Fruit fly (Drosophila melanogaster): ENCODE measurements around the gene CG42780.

CG42780 gene

DNA sequence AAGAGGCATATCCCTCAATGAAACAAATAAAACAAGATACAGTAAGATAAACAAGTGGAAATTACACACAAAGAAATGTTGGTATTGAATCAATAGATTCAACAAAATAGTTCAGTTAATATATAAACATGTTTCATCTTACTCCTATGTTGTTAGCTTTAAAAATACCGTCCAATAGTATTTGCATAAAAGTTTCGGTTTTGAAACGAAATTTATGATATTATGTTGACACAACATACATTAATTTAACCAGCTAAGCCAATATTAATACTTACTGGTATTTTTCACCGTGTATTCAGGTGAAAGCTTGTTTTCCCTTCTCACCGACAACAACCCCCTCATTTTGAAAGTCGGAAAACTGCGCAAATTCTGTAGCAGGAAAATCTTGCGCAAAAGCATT lies 6.5 kb upstream of the CG42780 start (continued):
- TF ChIP-seq CG4617 (GFP tag; optimal IDR thresholded peaks at IDR 0.05; ENCODE audit: borderline replicate concordance) = peak; percentile 21
- TF ChIP-seq gce (GFP tag; IDR thresholded peaks at IDR 0.05) = no peak
- peak; percentile 62 for TF ChIP-seq BtbVII (GFP tag; optimal IDR thresholded peaks at IDR 0.05)
- TF ChIP-seq D19B (GFP tag; optimal IDR thresholded peaks at IDR 0.05) = peak; percentile 10
- no peak for TF ChIP-seq Hr39 (optimal IDR thresholded peaks at IDR 0.05)
- TF ChIP-seq Mad (GFP tag; optimal IDR thresholded peaks at IDR 0.05) = peak; percentile 17
- no peak for TF ChIP-seq sd (tag; optimal IDR thresholded peaks at IDR 0.05)
- TF ChIP-seq unpg (GFP tag; optimal IDR thresholded peaks at IDR 0.05) = peak; percentile 76
- TF ChIP-seq Dfd (GFP tag; optimal IDR thresholded peaks at IDR 0.05) = no peak
- TF ChIP-seq Pdp1 (GFP tag; optimal IDR thresholded peaks at IDR 0.05) = peak; percentile 41 to 65
- TF ChIP-seq CG4328 (GFP tag; optimal IDR thresholded peaks at IDR 0.05) = peak; percentile 49
- peak in 1 of 2 experiments; percentile 58 for TF ChIP-seq eve (GFP tag; optimal IDR thresholded peaks at IDR 0.05)
- TF ChIP-seq sens-2 (GFP tag; IDR thresholded peaks at IDR 0.05) = no peak
- TF ChIP-seq CG9727 (GFP tag; optimal IDR thresholded peaks at IDR 0.05) = peak; percentile 51
- no peak for TF ChIP-seq en (GFP tag; optimal IDR thresholded peaks at IDR 0.05)
- TF ChIP-seq CG17359 (tag; optimal IDR thresholded peaks at IDR 0.05) = peak; percentile 78
- TF ChIP-seq al (GFP tag; IDR thresholded peaks at IDR 0.05) = 0 out of 2 replicates have a peak, but pooled peaks have one; percentile 11
- no peak for TF ChIP-seq Stat92E (GFP tag; optimal IDR thresholded peaks at IDR 0.05)
- TF ChIP-seq odd (GFP tag; optimal IDR thresholded peaks at IDR 0.05) = peak; percentile 61
- peak; percentile 63 for TF ChIP-seq CG10979 (tag; optimal IDR thresholded peaks at IDR 0.05)
- TF ChIP-seq CG10431 (GFP tag; optimal IDR thresholded peaks at IDR 0.05) = no peak
- no peak for TF ChIP-seq CG2199 (GFP tag; IDR thresholded peaks at IDR 0.05)
- TF ChIP-seq Drgx (GFP tag; IDR thresholded peaks at IDR 0.05) = no peak
- TF ChIP-seq mirr (GFP tag; optimal IDR thresholded peaks at IDR 0.05) = no peak
- no peak for TF ChIP-seq CG12236 (GFP tag; optimal IDR thresholded peaks at IDR 0.05)
- peak; percentile 20 for TF ChIP-seq HLH54F (GFP tag; optimal IDR thresholded peaks at IDR 0.05)
- no peak for TF ChIP-seq tna (GFP tag; IDR thresholded peaks at IDR 0.05; ENCODE audit: partially characterized antibody)
- peak; percentile 55 for TF ChIP-seq CG8281 (tag; optimal IDR thresholded peaks at IDR 0.05)
- no peak for TF ChIP-seq h (optimal IDR thresholded peaks at IDR 0.05)
- TF ChIP-seq Hand (GFP tag; optimal IDR thresholded peaks at IDR 0.05) = peak; percentile 39
- no peak for TF ChIP-seq bbx (GFP tag; IDR thresholded peaks at IDR 0.05; ENCODE audit: partially characterized antibody)
- peak; percentile 34; the same call in 1 of the 3 replicates for TF ChIP-seq tgo (GFP tag; IDR thresholded peaks at IDR 0.05)
- no peak for TF ChIP-seq CG43689 (GFP tag; IDR thresholded peaks at IDR 0.05)
- TF ChIP-seq CG7928 (GFP tag; optimal IDR thresholded peaks at IDR 0.05) = no peak
- no peak for TF ChIP-seq CG7963 (GFP tag; IDR thresholded peaks at IDR 0.05; ENCODE audit: partially characterized antibody)
- TF ChIP-seq ken (GFP tag; IDR thresholded peaks at IDR 0.05) = 0 out of 3 replicates have a peak, but pooled peaks have one; percentile 25
- no peak for TF ChIP-seq Ets97D (GFP tag; optimal IDR thresholded peaks at IDR 0.05)
- TF ChIP-seq ssp (GFP tag; IDR thresholded peaks at IDR 0.05) = peak; percentile 26; the same call in 1 of the 2 replicates
- TF ChIP-seq CG15073 (GFP tag; optimal IDR thresholded peaks at IDR 0.05) = no peak
- peak; percentile 80 for TF ChIP-seq CG11504 (tag; optimal IDR thresholded peaks at IDR 0.05)
- peak; percentile 32 for TF ChIP-seq CG8089 (GFP tag; optimal IDR thresholded peaks at IDR 0.05)
- TF ChIP-seq dpn (GFP tag; optimal IDR thresholded peaks at IDR 0.05) = peak; percentile 49 to 56
- peak; percentile 71 for TF ChIP-seq CG15269 (tag; optimal IDR thresholded peaks at IDR 0.05)
- TF ChIP-seq CG9437 (GFP tag; optimal IDR thresholded peaks at IDR 0.05) = peak; percentile 6
- TF ChIP-seq NFAT (GFP tag; IDR thresholded peaks at IDR 0.05) = no peak
- peak; percentile 50 for TF ChIP-seq Side (GFP tag; optimal IDR thresholded peaks at IDR 0.05)
- no peak for TF ChIP-seq z (GFP tag; IDR thresholded peaks at IDR 0.05)
- TF ChIP-seq nau (GFP tag; optimal IDR thresholded peaks at IDR 0.05) = peak; percentile 64
- peak; percentile 19 for TF ChIP-seq Lhr (GFP tag; optimal IDR thresholded peaks at IDR 0.05)
- TF ChIP-seq CG10959 (GFP tag; IDR thresholded peaks at IDR 0.05) = no peak
- no peak for TF ChIP-seq bowl (GFP tag; IDR thresholded peaks at IDR 0.05)
- peak; percentile 90 for TF ChIP-seq sens (GFP tag)
